Worm (Caenorhabditis elegans) whole organism, mixed stage, embryonic: ENCODE data around the gene T25D1.3.

Experiments used
- M03D4.4 ChIP-seq: sonication (generic microtip); optimal IDR thresholded peaks from 2 replicates; lab custom pipeline; 2017; ENCODE audit warnings: mild to moderate bottlenecking, missing genetic modification characterization, missing compliant biosample characterization
- bed-3 ChIP-seq: fragments of 200-800 bp; sonication (Bioruptor generic); optimal IDR thresholded peaks from 3 replicates; lab custom pipeline; 2018; ENCODE audit warnings: mild to moderate bottlenecking, missing genetic modification characterization, moderate library complexity, missing compliant biosample characterization
- blmp-1 ChIP-seq: fragments of 150-350 bp; optimal IDR thresholded peaks from 2 replicates; lab custom pipeline; 2014; ENCODE audit warnings: missing biosample characterization, missing genetic modification characterization
- ceh-39 ChIP-seq: fragments of 150-350 bp; optimal IDR thresholded peaks from 2 replicates; lab custom pipeline; 2014; ENCODE audit warnings: missing biosample characterization, missing genetic modification characterization
- ceh-43 ChIP-seq: fragments of 200-800 bp; sonication (Bioruptor generic); optimal IDR thresholded peaks from 2 replicates; lab custom pipeline; 2018; ENCODE audit warnings: mild to moderate bottlenecking, missing genetic modification characterization, moderate library complexity, missing compliant biosample characterization
- ceh-83 ChIP-seq: fragments of 200-800 bp; sonication (Bioruptor generic); optimal IDR thresholded peaks from 2 replicates; lab custom pipeline; 2018; ENCODE audit warnings: mild to moderate bottlenecking, missing genetic modification characterization, missing compliant biosample characterization
- ces-1 ChIP-seq: fragments of 150-350 bp; optimal IDR thresholded peaks from 2 replicates; lab custom pipeline; 2014; ENCODE audit warnings: missing biosample characterization, missing genetic modification reagents, missing genetic modification characterization
- cnd-1 ChIP-seq: fragments of 200-800 bp; sonication (Bioruptor generic); optimal IDR thresholded peaks from 2 replicates; lab custom pipeline; 2018; ENCODE audit warnings: mild to moderate bottlenecking, missing genetic modification characterization, missing compliant biosample characterization
- drap-1 ChIP-seq: fragments of 200-800 bp; sonication (Bioruptor generic); optimal IDR thresholded peaks from 3 replicates; lab custom pipeline; 2018; ENCODE audit warnings: mild to moderate bottlenecking, missing genetic modification characterization, missing compliant biosample characterization
- elt-1 ChIP-seq: sonication (generic microtip); optimal IDR thresholded peaks from 2 replicates; lab custom pipeline; 2017; ENCODE audit warnings: missing genetic modification characterization, mild to moderate bottlenecking, missing compliant biosample characterization, antibody characterized with exemption, moderate library complexity, borderline replicate concordance; ENCODE audit not compliant: insufficient read depth
- elt-3 ChIP-seq: fragments of 150-350 bp; optimal IDR thresholded peaks from 2 replicates; lab custom pipeline; 2014; ENCODE audit warnings: missing biosample characterization, missing genetic modification characterization
- flh-1 ChIP-seq: fragments of 200-800 bp; sonication (Bioruptor generic); optimal IDR thresholded peaks from 2 replicates; lab custom pipeline; 2018; ENCODE audit warnings: mild to moderate bottlenecking, missing genetic modification characterization, moderate library complexity, missing compliant biosample characterization
- ham-2 ChIP-seq: fragments of 200-800 bp; sonication (Bioruptor generic); optimal IDR thresholded peaks from 2 replicates; lab custom pipeline; 2018; ENCODE audit warnings: mild to moderate bottlenecking, missing genetic modification characterization, missing compliant biosample characterization
- hlh-1 ChIP-seq: fragments of 150-350 bp; optimal IDR thresholded peaks from 2 replicates; lab custom pipeline; 2014; ENCODE audit warnings: missing biosample characterization, missing genetic modification reagents, missing genetic modification characterization
- lsy-2 ChIP-seq: fragments of 150-350 bp; optimal IDR thresholded peaks from 2 replicates; lab custom pipeline; 2014; ENCODE audit warnings: missing biosample characterization, missing genetic modification characterization
- mab-5 ChIP-seq: fragments of 150-350 bp; optimal IDR thresholded peaks from 2 replicates; lab custom pipeline; 2014; ENCODE audit warnings: missing biosample characterization, missing genetic modification characterization
- mep-1 ChIP-seq: fragments of 150-350 bp; optimal IDR thresholded peaks from 2 replicates; lab custom pipeline; 2017; ENCODE audit warnings: missing biosample characterization, missing genetic modification reagents, missing genetic modification characterization, inconsistent platforms
- nhr-12 ChIP-seq: fragments of 150-350 bp; optimal IDR thresholded peaks from 2 replicates; lab custom pipeline; 2014; ENCODE audit warnings: missing biosample characterization, missing genetic modification characterization
- nhr-2 ChIP-seq: fragments of 150-350 bp; optimal IDR thresholded peaks from 2 replicates; lab custom pipeline; 2014; ENCODE audit warnings: missing biosample characterization, missing genetic modification characterization
- nhr-237 ChIP-seq: fragments of 150-350 bp; optimal IDR thresholded peaks from 2 replicates; lab custom pipeline; 2014; ENCODE audit warnings: missing biosample characterization, missing genetic modification characterization
- nhr-28 ChIP-seq: fragments of 150-350 bp; optimal IDR thresholded peaks from 2 replicates; lab custom pipeline; 2014; ENCODE audit warnings: missing biosample characterization, missing genetic modification characterization
- nhr-76 ChIP-seq: sonication (generic microtip); optimal IDR thresholded peaks from 2 replicates; lab custom pipeline; 2017; ENCODE audit warnings: missing biosample characterization, missing genetic modification characterization
- pha-4 ChIP-seq: fragments of 150-350 bp; optimal IDR thresholded peaks from 2 replicates; lab custom pipeline; 2018; ENCODE audit warnings: missing biosample characterization, missing genetic modification reagents, missing genetic modification characterization
- sem-2 ChIP-seq: fragments of 200-800 bp; sonication (Bioruptor generic); optimal IDR thresholded peaks from 2 replicates; lab custom pipeline; 2018; ENCODE audit warnings: mild to moderate bottlenecking, missing genetic modification characterization, missing compliant biosample characterization
- snpc-4 ChIP-seq: fragments of 150-350 bp; optimal IDR thresholded peaks from 2 replicates; lab custom pipeline; 2014; ENCODE audit warnings: missing biosample characterization, missing genetic modification characterization
- sptf-1 ChIP-seq: sonication (generic microtip); optimal IDR thresholded peaks from 2 replicates; lab custom pipeline; 2017; ENCODE audit warnings: mild to moderate bottlenecking, missing genetic modification characterization, moderate library complexity, missing compliant biosample characterization
- tbx-8 ChIP-seq: fragments of 200-800 bp; sonication (Bioruptor generic); optimal IDR thresholded peaks from 2 replicates; lab custom pipeline; 2018; ENCODE audit warnings: mild to moderate bottlenecking, missing genetic modification characterization, moderate library complexity, missing compliant biosample characterization
- unc-120 ChIP-seq: sonication (generic microtip); optimal IDR thresholded peaks from 2 replicates; lab custom pipeline; 2017; ENCODE audit warnings: missing genetic modification characterization, missing compliant biosample characterization; ENCODE audit not compliant: poor library complexity, severe bottlenecking
- unc-62 ChIP-seq: fragments of 150-350 bp; optimal IDR thresholded peaks from 2 replicates; lab custom pipeline; 2014; ENCODE audit warnings: missing biosample characterization, missing genetic modification reagents, missing genetic modification characterization
- zip-8 ChIP-seq: fragments of 150-350 bp; optimal IDR thresholded peaks from 2 replicates; lab custom pipeline; 2014; ENCODE audit warnings: missing biosample characterization, missing genetic modification characterization
- ztf-11 ChIP-seq: fragments of 150-350 bp; optimal IDR thresholded peaks from 2 replicates; lab custom pipeline; 2014; ENCODE audit warnings: missing biosample characterization, missing genetic modification characterization

The T25D1.3 gene

DNA sequence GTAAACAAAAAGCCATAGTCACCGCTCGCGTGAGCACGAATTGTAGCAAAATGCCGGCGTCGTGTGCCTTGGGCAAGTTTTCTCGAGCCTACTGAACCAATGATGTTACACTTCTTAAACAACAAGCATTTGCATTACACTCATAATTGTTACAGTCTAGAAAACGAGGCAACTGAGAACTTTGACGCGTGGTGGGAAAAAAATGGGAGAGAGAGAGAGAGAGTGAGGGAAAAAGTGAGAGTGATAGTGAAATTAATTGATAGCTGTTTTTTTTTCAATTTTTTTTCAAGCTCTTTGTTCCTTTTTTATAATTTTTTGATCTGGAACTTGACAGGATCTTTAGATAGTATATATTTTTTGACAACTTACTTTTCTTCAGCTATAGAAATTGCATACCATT lies 29.7 kb downstream of the T25D1.3 start:
- no peak for TF ChIP-seq lsy-2 (tag; lab: Kevin White, UChicago)
- TF ChIP-seq unc-120 (tag; lab: Kevin White, UChicago): no peak
- no peak for TF ChIP-seq ceh-39
- TF ChIP-seq M03D4.4 (tag; lab: Kevin White, UChicago): no peak
- TF ChIP-seq unc-62 (GFP tag; lab: Kevin White, UChicago): no peak
- TF ChIP-seq hlh-1 (tag; lab: Kevin White, UChicago): peak; percentile 73
- TF ChIP-seq tbx-8 (GFP tag; lab: Kevin White, UChicago): no peak
- no peak for TF ChIP-seq pha-4 (tag; lab: Kevin White, UChicago)
- no peak for TF ChIP-seq nhr-2 (tag; lab: Kevin White, UChicago)

DNA sequence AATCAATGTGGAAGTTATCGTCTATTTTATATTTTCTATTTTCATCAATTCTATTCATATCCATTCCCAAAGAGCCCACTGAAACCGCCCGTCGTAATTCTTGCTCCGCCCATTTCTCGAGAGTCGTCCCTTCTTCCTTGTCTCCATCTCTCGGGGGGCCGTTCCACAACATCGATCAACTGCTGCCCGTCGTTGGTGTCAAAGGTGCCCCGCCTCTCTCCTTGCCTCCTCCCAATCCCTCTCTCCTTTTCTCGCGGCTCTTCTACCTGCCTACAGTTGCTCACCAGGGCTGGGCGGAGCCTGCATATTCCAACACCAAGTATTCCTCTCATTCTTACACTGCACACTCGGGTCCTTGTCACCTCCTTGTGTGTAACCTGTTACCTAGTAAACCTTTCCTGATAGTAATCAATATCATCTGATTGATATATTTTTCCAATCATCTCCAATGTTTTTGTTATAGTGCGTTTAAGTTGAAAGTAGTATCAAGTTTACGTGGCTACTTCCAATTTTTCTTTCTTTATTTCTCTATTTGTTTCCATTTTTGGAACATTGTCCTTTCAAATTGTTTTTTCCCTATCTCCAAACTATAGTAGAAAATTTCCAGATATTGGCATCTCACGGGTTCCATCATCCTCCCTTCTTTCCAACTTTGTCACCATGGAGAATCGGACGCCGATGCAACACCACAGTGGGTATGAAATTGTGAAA lies 30.9 kb downstream of the T25D1.3 start, which contains the start of gene pat-9:
pat-9 (plus strand) TSS at position 661 of the 711 bp plus-strand sequence.
- TF ChIP-seq unc-120 (tag; lab: Kevin White, UChicago) (peak; percentile 68), nhr-12 (tag; lab: Kevin White, UChicago) (no peak), M03D4.4 (tag; lab: Kevin White, UChicago) (peak; percentile 32), hlh-1 (tag; lab: Kevin White, UChicago) (peak; percentile 78), lsy-2 (tag; lab: Kevin White, UChicago) (no peak)
- TF ChIP-seq, all 35 proteins: peak for 3

DNA sequence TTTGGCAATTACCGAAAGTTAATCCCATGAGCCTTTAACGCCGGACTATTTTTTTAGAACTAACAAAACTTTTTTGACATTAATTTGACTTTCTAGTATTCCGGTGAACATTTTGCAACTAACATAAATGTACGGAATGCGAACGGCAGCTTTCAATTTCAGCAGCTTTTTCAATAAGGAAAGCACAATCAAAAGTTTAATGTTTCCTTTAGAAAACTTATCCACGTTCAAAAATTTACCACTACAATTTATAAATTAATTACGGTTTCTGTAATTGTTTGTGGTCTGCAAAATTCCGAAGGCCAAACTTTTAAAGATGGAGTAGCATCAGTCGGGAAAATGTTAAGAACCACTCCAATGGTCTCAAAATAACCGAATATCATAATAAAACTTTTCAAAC lies 34.9 kb downstream of the T25D1.3 start, which contains the start of gene osm-1:
osm-1 (plus strand) TSS at position 301 of the 400 bp plus-strand sequence.
- no peak for TF ChIP-seq ceh-43 (GFP tag; lab: Kevin White, UChicago)
- no peak for TF ChIP-seq nhr-28 (tag; lab: Kevin White, UChicago)
- TF ChIP-seq mep-1 (tag; lab: Kevin White, UChicago): no peak
- no peak for TF ChIP-seq sem-2 (GFP tag; lab: Kevin White, UChicago)
- no peak for TF ChIP-seq ces-1 (GFP tag; lab: Kevin White, UChicago)
- TF ChIP-seq nhr-76: no peak
- TF ChIP-seq ceh-83 (GFP tag; lab: Kevin White, UChicago): no peak
- TF ChIP-seq zip-8 (tag; lab: Kevin White, UChicago): no peak
- TF ChIP-seq nhr-12 (tag; lab: Kevin White, UChicago): no peak
- TF ChIP-seq M03D4.4 (tag; lab: Kevin White, UChicago): no peak
- TF ChIP-seq ceh-39: no peak
- no peak for TF ChIP-seq ham-2 (GFP tag; lab: Kevin White, UChicago)
- no peak for TF ChIP-seq nhr-237 (tag; lab: Kevin White, UChicago)
- no peak for TF ChIP-seq ztf-11 (tag; lab: Kevin White, UChicago)
- TF ChIP-seq sptf-1: no peak
- no peak for TF ChIP-seq snpc-4 (tag; lab: Kevin White, UChicago)
- no peak for TF ChIP-seq blmp-1 (tag; lab: Kevin White, UChicago)
- no peak for TF ChIP-seq mab-5 (tag; lab: Kevin White, UChicago)
- no peak for TF ChIP-seq nhr-2 (tag; lab: Kevin White, UChicago)
- no peak for TF ChIP-seq unc-120 (tag; lab: Kevin White, UChicago)
- TF ChIP-seq, all 35 proteins: peak for 0

DNA sequence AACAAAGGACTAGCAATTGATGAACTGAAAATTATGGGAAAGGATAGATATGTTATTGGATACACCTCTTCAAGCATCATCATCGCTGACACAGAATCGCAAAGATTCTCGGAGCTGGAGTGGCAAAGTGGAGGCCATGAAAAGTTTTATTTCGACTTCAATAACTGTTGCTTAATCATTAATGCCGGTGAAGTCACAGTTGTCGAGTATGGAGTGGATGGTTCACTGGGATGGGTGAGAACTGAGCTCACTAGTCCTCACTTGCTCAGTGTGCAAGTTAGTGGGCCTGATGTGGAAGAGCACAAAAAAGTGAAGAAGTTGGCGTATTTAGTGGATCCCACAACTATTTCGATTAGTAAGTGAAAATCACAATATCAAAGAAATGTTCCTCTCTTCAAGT lies 38.4 kb downstream of the T25D1.3 start:
- TF ChIP-seq elt-1 (tag; lab: Kevin White, UChicago) (no peak), ceh-43 (GFP tag; lab: Kevin White, UChicago) (no peak), sptf-1 (no peak), flh-1 (GFP tag; lab: Kevin White, UChicago) (no peak), zip-8 (tag; lab: Kevin White, UChicago) (no peak), lsy-2 (tag; lab: Kevin White, UChicago) (no peak), ceh-39 (no peak), unc-120 (tag; lab: Kevin White, UChicago) (no peak), snpc-4 (tag; lab: Kevin White, UChicago) (no peak), mab-5 (tag; lab: Kevin White, UChicago) (no peak), sem-2 (GFP tag; lab: Kevin White, UChicago) (no peak), bed-3 (no peak), drap-1 (no peak), elt-3 (tag; lab: Kevin White, UChicago) (no peak), ztf-11 (tag; lab: Kevin White, UChicago) (no peak), hlh-1 (tag; lab: Kevin White, UChicago) (no peak), nhr-237 (tag; lab: Kevin White, UChicago) (no peak), cnd-1 (tag; lab: Kevin White, UChicago) (no peak)
